Worm (Caenorhabditis elegans): ENCODE measurements around the gene W02D7.6.

DNA sequence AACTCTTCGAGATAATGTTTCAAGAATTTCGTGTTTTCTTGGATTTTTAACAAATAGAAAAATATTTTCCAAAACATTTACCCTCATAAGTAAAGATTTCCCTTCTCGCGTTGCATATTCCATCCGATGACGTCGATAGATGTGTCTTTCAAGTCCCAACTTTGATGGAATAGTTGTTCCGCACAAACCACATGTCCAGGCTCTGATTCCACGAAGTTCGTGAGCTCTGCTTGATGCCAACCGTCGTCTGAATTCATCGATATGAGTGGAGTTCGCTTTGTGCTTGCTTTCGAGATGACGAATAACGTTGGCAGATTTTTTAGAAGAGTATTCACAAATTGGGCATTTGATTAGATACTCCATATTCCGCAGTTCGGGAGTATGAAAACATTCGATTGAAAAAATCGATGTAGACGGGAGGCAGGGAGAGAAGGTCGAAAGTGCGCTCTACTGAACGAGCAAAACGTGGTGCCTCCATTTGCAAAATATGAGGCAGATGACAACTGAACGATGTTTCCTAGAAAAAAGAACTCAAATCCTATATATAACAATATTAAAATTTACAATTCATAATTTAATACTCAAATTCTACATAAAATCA lies at the start of gene W02D7.6:
- TF ChIP-seq ama-1 (optimal IDR thresholded peaks at IDR 0.05) = no peak
- TF ChIP-seq flt-1 (GFP tag; IDR thresholded peaks at IDR 0.05) = no peak
- TF ChIP-seq F13C5.2 (tag; optimal IDR thresholded peaks at IDR 0.05) = no peak
- TF ChIP-seq scrt-1 (GFP tag; IDR thresholded peaks at IDR 0.05) = no peak
- no peak for TF ChIP-seq hmg-4 (GFP tag; optimal IDR thresholded peaks at IDR 0.05)
- no peak for TF ChIP-seq aly-1 (tag; optimal IDR thresholded peaks at IDR 0.05)
- TF ChIP-seq sea-1 (GFP tag; conservative IDR thresholded peaks at IDR 0.05) = no peak
- TF ChIP-seq hnd-1 (tag; optimal IDR thresholded peaks at IDR 0.05) = no peak
- TF ChIP-seq tbx-37 (GFP tag; conservative IDR thresholded peaks at IDR 0.05) = no peak
- no peak for TF ChIP-seq ets-7 (tag; optimal IDR thresholded peaks at IDR 0.05)
- no peak for TF ChIP-seq ceh-36 (tag; optimal IDR thresholded peaks at IDR 0.05)
- no peak for TF ChIP-seq pes-1 (GFP tag; IDR thresholded peaks at IDR 0.05)
- TF ChIP-seq tbx-11 (GFP tag; IDR thresholded peaks at IDR 0.05) = no peak
